Worm (Caenorhabditis elegans) whole organism, L3 larva: ENCODE measurements around the gene F54D5.5.

Source experiments
- ZK546.5 ChIP-seq: sonication (generic microtip); optimal IDR thresholded peaks from 2 replicates; lab custom pipeline; 2017; ENCODE audit warnings: missing biosample characterization, missing genetic modification characterization
- ceh-28 ChIP-seq: fragments of 150-350 bp; optimal IDR thresholded peaks from 2 replicates; lab custom pipeline; 2014; ENCODE audit warnings: missing biosample characterization, missing genetic modification reagents, missing genetic modification characterization
- ceh-82 ChIP-seq: fragments of 150-350 bp; optimal IDR thresholded peaks from 2 replicates; lab custom pipeline; 2014; ENCODE audit warnings: missing biosample characterization, missing genetic modification characterization
- elt-1 ChIP-seq: fragments of 150-350 bp; optimal IDR thresholded peaks from 2 replicates; lab custom pipeline; 2014; ENCODE audit warnings: missing biosample characterization, missing genetic modification characterization
- elt-3 ChIP-seq, 3 experiments: fragments of 150-350 bp in 1 of 3; sonication (generic microtip) in 2 of 3; optimal IDR thresholded peaks; 2 replicates in 2 of 3; 4 replicates in 1 of 3; lab custom pipeline; 2014 to 2017; ENCODE audit warnings: missing biosample characterization in 3 of 3, missing genetic modification characterization in 3 of 3
- eor-1 ChIP-seq, 2 experiments: fragments of 150-350 bp; optimal IDR thresholded peaks; 2 replicates each; lab custom pipeline; 2014 to 2018; ENCODE audit warnings: missing biosample characterization in 2 of 2, missing genetic modification characterization in 2 of 2
- fos-1 ChIP-seq: fragments of 150-350 bp; optimal IDR thresholded peaks from 2 replicates; lab custom pipeline; 2014; ENCODE audit warnings: missing biosample characterization, missing genetic modification characterization
- jun-1 ChIP-seq: fragments of 150-350 bp; optimal IDR thresholded peaks from 2 replicates; lab custom pipeline; 2014; ENCODE audit warnings: missing biosample characterization, missing genetic modification reagents, missing genetic modification characterization
- mml-1 ChIP-seq: fragments of 150-350 bp; sonication (generic microtip); optimal IDR thresholded peaks from 3 replicates; lab custom pipeline; 2014; ENCODE audit warnings: missing biosample characterization, missing genetic modification characterization
- nhr-11 ChIP-seq: fragments of 150-350 bp; optimal IDR thresholded peaks from 2 replicates; lab custom pipeline; 2014; ENCODE audit warnings: missing biosample characterization, missing genetic modification characterization
- nhr-23 ChIP-seq: fragments of 150-350 bp; optimal IDR thresholded peaks from 2 replicates; lab custom pipeline; 2014; ENCODE audit warnings: missing biosample characterization, missing genetic modification reagents, missing genetic modification characterization
- pha-4 ChIP-seq: fragments of 150-350 bp; optimal IDR thresholded peaks from 2 replicates; lab custom pipeline; 2014; ENCODE audit warnings: missing biosample characterization, missing genetic modification reagents, missing genetic modification characterization
- unc-62 ChIP-seq: fragments of 150-350 bp; sonication (generic microtip); optimal IDR thresholded peaks from 4 replicates; lab custom pipeline; 2014; ENCODE audit warnings: missing biosample characterization, missing genetic modification reagents, missing genetic modification characterization
- zag-1 ChIP-seq: fragments of 150-350 bp; optimal IDR thresholded peaks from 2 replicates; lab custom pipeline; 2014; ENCODE audit warnings: missing biosample characterization, missing genetic modification characterization

DNA sequence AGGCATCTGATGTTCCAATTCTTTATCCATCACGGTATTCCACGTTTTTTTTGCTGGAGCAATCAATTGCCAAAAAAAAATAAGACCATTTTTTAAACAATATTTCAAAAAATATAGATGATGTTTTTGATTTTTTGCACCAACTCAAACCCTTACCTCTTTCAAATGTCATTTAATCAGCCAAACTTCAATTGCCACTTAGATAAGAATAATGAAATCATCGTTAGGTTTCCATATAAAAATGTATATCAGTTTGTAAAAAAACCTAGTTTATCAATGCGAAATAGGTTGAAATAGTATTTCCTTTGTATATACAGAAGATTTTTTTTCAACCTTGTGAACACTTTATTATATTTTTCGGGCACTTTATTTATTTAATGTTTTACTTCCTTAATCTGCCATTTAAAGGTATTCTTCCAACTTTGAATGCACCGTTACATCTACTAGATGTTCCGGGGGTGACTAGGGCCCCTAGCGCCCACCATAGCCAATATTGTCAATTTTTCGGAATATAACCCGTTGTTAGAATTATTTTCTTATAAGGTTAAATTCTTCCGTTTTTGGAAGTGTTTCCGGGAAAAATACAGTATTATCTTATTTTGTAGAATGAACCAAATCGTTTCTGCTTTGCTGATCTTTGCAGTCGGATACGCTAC lies 2.5 kb upstream of the F54D5.5 start, which contains the start of the genes F54D5.23 and F54D5.4:
- no peak for TF ChIP-seq fos-1 (tag; lab: Kevin White, UChicago)
- no peak for TF ChIP-seq elt-3 (tag; optimal IDR thresholded peaks at IDR 0.05; lab: Kevin White, UChicago)
- no peak for TF ChIP-seq elt-1 (tag; lab: Kevin White, UChicago)
- no peak for TF ChIP-seq ceh-82
- TF ChIP-seq ceh-28 (tag; lab: Kevin White, UChicago) = no peak
- TF ChIP-seq nhr-23 (tag; lab: Kevin White, UChicago) = no peak
- TF ChIP-seq eor-1 (tag; optimal IDR thresholded peaks at IDR 0.05; lab: Kevin White, UChicago) = no peak
- TF ChIP-seq pha-4 (tag; lab: Kevin White, UChicago) = no peak
- no peak for TF ChIP-seq zag-1
- TF ChIP-seq ZK546.5 (tag; lab: Kevin White, UChicago) = no peak
- no peak for TF ChIP-seq unc-62 (GFP tag; lab: Kevin White, UChicago)
- TF ChIP-seq nhr-11 (tag; lab: Kevin White, UChicago) = no peak
- TF ChIP-seq mml-1 (tag; lab: Kevin White, UChicago) = no peak
- no peak for TF ChIP-seq jun-1 (tag; lab: Kevin White, UChicago)
